Worm (Caenorhabditis elegans): ENCODE measurements around the gene clic-1.

DNA sequence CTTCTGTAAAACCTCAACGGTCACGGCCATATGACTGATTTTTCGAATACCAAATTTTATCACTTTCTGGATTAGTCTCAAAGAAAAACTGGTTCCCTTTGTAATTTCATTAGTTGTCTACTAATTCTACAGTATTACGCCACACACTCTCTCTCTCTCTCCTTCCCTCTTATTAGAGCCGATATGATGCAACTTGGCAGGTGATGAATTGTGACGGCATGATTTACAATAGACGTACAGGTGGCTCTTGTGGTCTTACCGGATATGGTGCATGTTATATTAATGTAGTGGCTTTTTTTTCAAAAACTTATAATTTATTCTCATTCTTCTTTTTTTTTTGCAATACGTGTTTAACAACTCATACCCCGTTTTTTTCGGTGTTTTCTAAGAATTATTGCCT, 7.2 kb upstream of the clic-1 start:
- TF ChIP-seq him-1 (tag; optimal IDR thresholded peaks at IDR 0.05): no peak
- TF ChIP-seq F55B11.4 (tag; optimal IDR thresholded peaks at IDR 0.05; ENCODE audit: borderline replicate concordance, insufficient read depth): no peak
- no peak for TF ChIP-seq unc-62 (GFP tag; optimal IDR thresholded peaks at IDR 0.05)
- TF ChIP-seq ama-1 (optimal IDR thresholded peaks at IDR 0.05): no peak
- no peak for TF ChIP-seq ama-1 (GFP tag; optimal IDR thresholded peaks at IDR 0.05)
- no peak for TF ChIP-seq madf-10 (tag; optimal IDR thresholded peaks at IDR 0.05)
- TF ChIP-seq nhr-120 (GFP tag; IDR thresholded peaks at IDR 0.05): no peak
- no peak for TF ChIP-seq nfya-1 (tag; optimal IDR thresholded peaks at IDR 0.05; ENCODE audit: borderline replicate concordance, insufficient read depth)
- TF ChIP-seq ztf-26 (tag; optimal IDR thresholded peaks at IDR 0.05): no peak
- TF ChIP-seq nhr-80 (tag; optimal IDR thresholded peaks at IDR 0.05): no peak
- no peak for TF ChIP-seq snpc-4 (GFP tag; optimal IDR thresholded peaks at IDR 0.05)
- TF ChIP-seq snpc-4 (tag; optimal IDR thresholded peaks at IDR 0.05): no peak
